Fruit fly (Drosophila melanogaster) whole organism, wandering third instar larva: Measurements from ENCODE around the gene Vago.

ENCODE experiments used
- CG9705 ChIP-seq: fragments of 200-800 bp; sonication (Bioruptor generic); optimal IDR thresholded peaks from 2 replicates; lab custom pipeline; 2018; ENCODE audit warnings: missing biosample characterization, mild to moderate bottlenecking, missing genetic modification characterization
- HLH106 ChIP-seq: fragments of 200-800 bp; optimal IDR thresholded peaks from 3 replicates; lab custom pipeline; 2019; ENCODE audit warnings: missing biosample characterization, mild to moderate bottlenecking, missing genetic modification characterization, moderate library complexity
- Hnf4 ChIP-seq: fragments of 200-800 bp; sonication (Bioruptor generic); optimal IDR thresholded peaks from 2 replicates; lab custom pipeline; 2016; ENCODE audit warnings: missing biosample characterization, mild to moderate bottlenecking, missing genetic modification characterization
- Hr78 ChIP-seq: fragments of >200 bp; optimal IDR thresholded peaks from 2 replicates; lab custom pipeline; 2017; ENCODE audit warnings: missing biosample characterization, missing genetic modification characterization
- Jra ChIP-seq: sonication (Bioruptor generic); optimal IDR thresholded peaks from 2 replicates; lab custom pipeline; 2016; ENCODE audit warnings: missing biosample characterization, missing genetic modification characterization
- Myc ChIP-seq: fragments of >200 bp; optimal IDR thresholded peaks from 2 replicates; lab custom pipeline; 2017
- N ChIP-seq: fragments of >200 bp; optimal IDR thresholded peaks from 2 replicates; lab custom pipeline; 2018; ENCODE audit warnings: missing biosample characterization, missing external identifiers, missing genetic modification characterization
- OdsH ChIP-seq: fragments of 200-800 bp; sonication (Bioruptor generic); optimal IDR thresholded peaks from 2 replicates; lab custom pipeline; 2016; ENCODE audit warnings: missing biosample characterization, mild to moderate bottlenecking, missing genetic modification characterization
- Rel ChIP-seq, 2 experiments: fragments of 200-800 bp; sonication (Bioruptor generic) in 1 of 2; optimal IDR thresholded peaks; 2 replicates in 1 of 2; 3 replicates in 1 of 2; lab custom pipeline; 2016 to 2019; ENCODE audit warnings: mild to moderate bottlenecking in 2 of 2, missing biosample characterization in 2 of 2, missing genetic modification characterization in 2 of 2, moderate library complexity in 1 of 2
- Sp1 ChIP-seq: fragments of 200-800 bp; sonication (Bioruptor generic); optimal IDR thresholded peaks from 3 replicates; lab custom pipeline; 2019; ENCODE audit warnings: missing biosample characterization, mild to moderate bottlenecking, missing genetic modification characterization, moderate library complexity
- br ChIP-seq: fragments of 200-800 bp; sonication (Bioruptor generic); optimal IDR thresholded peaks from 2 replicates; lab custom pipeline; 2016; ENCODE audit warnings: missing biosample characterization, missing genetic modification characterization
- dl ChIP-seq, 2 experiments: fragments of 175-275, 200-275 bp in 1 of 2; fragments of 200-275 bp in 1 of 2; sonication (Bioruptor generic); optimal IDR thresholded peaks; lab custom pipeline; 2018; ENCODE audit warnings: mild to moderate bottlenecking in 2 of 2, missing biosample characterization in 2 of 2, missing genetic modification characterization in 2 of 2, moderate library complexity in 2 of 2; ENCODE audit not compliant: partially characterized antibody in 2 of 2, insufficient read depth in 1 of 2
- dsf ChIP-seq: sonication (Bioruptor generic); optimal IDR thresholded peaks from 2 replicates; lab custom pipeline; 2016; ENCODE audit warnings: missing biosample characterization, missing genetic modification characterization, borderline replicate concordance
- foxo ChIP-seq, 2 experiments: fragments of 200-800 bp; sonication (Bioruptor generic); optimal IDR thresholded peaks; 2 replicates in 1 of 2; 3 replicates in 1 of 2; lab custom pipeline; 2016 to 2017; ENCODE audit warnings: missing biosample characterization in 2 of 2, missing genetic modification characterization in 2 of 2
- fru ChIP-seq: fragments of 200-800 bp; sonication (Bioruptor generic); optimal IDR thresholded peaks from 3 replicates; lab custom pipeline; 2016; ENCODE audit warnings: missing biosample characterization, mild to moderate bottlenecking, missing genetic modification characterization
- h ChIP-seq: fragments of 200-800 bp; sonication (Bioruptor generic); optimal IDR thresholded peaks from 3 replicates; lab custom pipeline; 2016; ENCODE audit warnings: missing biosample characterization, mild to moderate bottlenecking, missing genetic modification characterization
- jim ChIP-seq: fragments of 175-275, 200-325 bp; sonication (Bioruptor generic); optimal IDR thresholded peaks from 2 replicates; lab custom pipeline; 2016; ENCODE audit warnings: missing biosample characterization, mild to moderate bottlenecking, missing genetic modification characterization
- lola ChIP-seq: fragments of >200 bp; optimal IDR thresholded peaks from 2 replicates; lab custom pipeline; 2017; ENCODE audit warnings: missing biosample characterization, missing genetic modification characterization
- rgr ChIP-seq: fragments of 200-800 bp; sonication (Bioruptor generic); optimal IDR thresholded peaks from 3 replicates; lab custom pipeline; 2016; ENCODE audit warnings: missing biosample characterization, mild to moderate bottlenecking, missing genetic modification characterization
- usp ChIP-seq: fragments of >200 bp; optimal IDR thresholded peaks from 2 replicates; lab custom pipeline; 2017; ENCODE audit warnings: missing biosample characterization, missing genetic modification characterization
- woc ChIP-seq: sonication (Bioruptor generic); optimal IDR thresholded peaks from 2 replicates; lab custom pipeline; 2016; ENCODE audit warnings: missing biosample characterization, mild to moderate bottlenecking, missing genetic modification characterization

Gene Vago

DNA sequence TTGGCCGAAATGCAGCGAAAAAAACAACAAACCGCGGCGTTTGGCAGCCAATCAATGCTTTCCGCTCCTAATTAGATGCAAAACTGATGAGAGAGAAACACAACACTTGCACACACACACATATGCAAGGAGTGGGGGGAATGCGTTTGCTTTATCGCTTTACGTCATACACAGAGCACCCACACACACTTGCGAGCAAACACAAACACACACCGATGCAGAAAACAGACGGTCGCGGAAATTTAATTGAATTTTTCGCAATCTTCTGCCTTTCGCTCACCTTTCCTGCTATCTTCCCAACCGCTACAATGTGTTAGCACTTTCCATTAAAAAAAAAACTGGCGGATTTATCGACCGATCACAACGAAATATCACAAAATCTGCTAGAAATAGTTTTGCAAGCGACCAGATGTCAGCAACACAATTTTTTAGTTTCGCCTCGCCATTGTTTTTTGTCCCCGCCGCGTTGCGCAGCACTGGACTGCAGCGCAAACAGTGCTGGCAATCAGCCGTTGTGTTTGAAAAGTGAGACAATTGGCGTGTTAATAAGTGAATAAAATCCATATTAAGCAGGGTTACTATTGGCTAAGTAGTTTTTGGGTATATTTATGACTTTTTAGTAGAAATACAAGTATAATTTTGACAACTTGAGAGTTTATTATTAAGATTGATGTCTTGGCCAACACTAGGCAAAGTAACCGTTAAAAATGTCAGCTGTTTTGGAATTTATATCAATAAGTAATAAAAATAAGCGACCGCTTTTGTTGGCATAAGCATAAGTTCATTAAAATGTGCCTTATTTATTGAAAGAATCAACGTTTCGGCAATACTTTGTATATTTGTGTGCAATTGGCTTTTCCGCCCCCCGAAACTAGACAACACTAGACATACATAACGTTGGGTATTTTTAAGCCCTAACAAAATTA is 47.8 kb downstream of the Vago start, which contains the start of gene Klp10A:
TSS of gene Klp10A (minus strand) at position 532 of the 926 bp plus-strand sequence.
- TF ChIP-seq N (GFP tag; lab: Kevin White, UChicago) (peak; percentile 28), Sp1 (GFP tag; lab: Kevin White, UChicago) (no peak), foxo (GFP tag; optimal IDR thresholded peaks at IDR 0.05; lab: Kevin White, UChicago) (peak in 1 of 2 experiments; percentile 56), HLH106 (tag; lab: Kevin White, UChicago) (peak; percentile 38), Hnf4 (GFP tag; lab: Kevin White, UChicago) (no peak), Jra (GFP tag; lab: Kevin White, UChicago) (no peak), Rel (GFP tag; optimal IDR thresholded peaks at IDR 0.05; lab: Kevin White, UChicago) (no peak), Rel (tag; optimal IDR thresholded peaks at IDR 0.05; lab: Kevin White, UChicago) (peak; percentile 22), rgr (GFP tag; lab: Kevin White, UChicago) (peak; percentile 51), br (GFP tag; lab: Kevin White, UChicago) (peak; percentile 21), dsf (no peak), woc (GFP tag; lab: Kevin White, UChicago) (no peak), Myc (lab: Kevin White, UChicago) (peak; percentile 25), fru (GFP tag; lab: Kevin White, UChicago) (peak; percentile 36), lola (no peak)

- TF ChIP-seq Hr78 (GFP tag; lab: Kevin White, UChicago) (peak; percentile 75), Hnf4 (GFP tag; lab: Kevin White, UChicago) (no peak), woc (GFP tag; lab: Kevin White, UChicago) (peak; percentile 53), h (GFP tag; lab: Kevin White, UChicago) (peak; percentile 5), jim (GFP tag; lab: Kevin White, UChicago) (no peak), N (GFP tag; lab: Kevin White, UChicago) (peak; percentile 82), dl (GFP tag; optimal IDR thresholded peaks at IDR 0.05; lab: Kevin White, UChicago; ENCODE audit: insufficient read depth in 1 of 2, partially characterized antibody in 2 of 2) (no peak), HLH106 (tag; lab: Kevin White, UChicago) (peak; percentile 25), CG9705 (GFP tag; lab: Kevin White, UChicago) (no peak), usp (GFP tag; lab: Kevin White, UChicago) (no peak), Jra (GFP tag; lab: Kevin White, UChicago) (no peak), Rel (GFP tag; optimal IDR thresholded peaks at IDR 0.05; lab: Kevin White, UChicago) (no peak), Rel (tag; optimal IDR thresholded peaks at IDR 0.05; lab: Kevin White, UChicago) (peak; percentile 15), OdsH (no peak), br (GFP tag; lab: Kevin White, UChicago) (no peak)
Observed at dm6 chrX:11137566-11138186, 48.6 kb downstream of the Vago start, which contains the start of gene CDK2AP1. Gene CDK2AP1, plus strand, starts transcription at chrX:11137859.
